Worm (Caenorhabditis elegans): Measurements from ENCODE around the gene R02F2.5.

ce11 chrIII:5469090-5469489 lies 10.0 kb upstream of the R02F2.5 start:
- TF ChIP-seq akir-1 (GFP tag; optimal IDR thresholded peaks at IDR 0.05): no peak
- no peak for TF ChIP-seq aptf-2 (GFP tag; conservative IDR thresholded peaks at IDR 0.05)
- TF ChIP-seq ama-1 (optimal IDR thresholded peaks at IDR 0.05): no peak
- no peak for TF ChIP-seq ama-1 (GFP tag; optimal IDR thresholded peaks at IDR 0.05)
- no peak for TF ChIP-seq ztf-28 (GFP tag; IDR thresholded peaks at IDR 0.05)
- TF ChIP-seq lag-1 (GFP tag; IDR thresholded peaks at IDR 0.05): no peak
- TF ChIP-seq lin-40 (tag; optimal IDR thresholded peaks at IDR 0.05): no peak
- no peak for TF ChIP-seq athp-1 (tag; optimal IDR thresholded peaks at IDR 0.05)
- TF ChIP-seq nfya-2 (GFP tag; IDR thresholded peaks at IDR 0.05): no peak
- no peak for TF ChIP-seq ZK185.1 (tag; optimal IDR thresholded peaks at IDR 0.05; ENCODE audit: poor library complexity, severe bottlenecking)
- TF ChIP-seq K12H6.12 (tag; optimal IDR thresholded peaks at IDR 0.05): no peak

Measured in whole organism, young adult.